Worm (Caenorhabditis elegans): ENCODE results near the gene Y42G9A.2.

DNA sequence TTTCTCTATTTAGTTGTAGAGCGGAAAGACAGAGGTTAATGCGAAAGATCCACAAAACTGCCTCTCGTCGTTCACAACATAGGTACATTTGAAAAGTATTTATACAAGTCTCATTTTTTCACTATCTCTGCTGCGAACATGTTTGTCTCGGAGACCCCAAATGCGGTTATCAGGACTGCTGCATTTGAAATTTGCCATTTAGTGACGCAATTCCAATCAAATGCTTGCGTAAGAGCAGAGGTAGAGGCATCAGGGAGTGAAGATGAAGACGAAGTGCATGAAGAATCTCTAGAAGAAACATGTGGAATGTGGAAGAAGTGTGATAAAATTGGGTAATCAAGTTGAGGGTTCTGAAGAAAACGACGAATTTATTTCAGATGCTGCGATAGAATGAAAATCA lies 13.9 kb upstream of the Y42G9A.2 start:
- TF ChIP-seq ztf-6 (GFP tag; IDR thresholded peaks at IDR 0.05): no peak
- TF ChIP-seq Y95B8A.8 (GFP tag; IDR thresholded peaks at IDR 0.05): no peak
- no peak for TF ChIP-seq F55B11.4 (tag; optimal IDR thresholded peaks at IDR 0.05; ENCODE audit: borderline replicate concordance, insufficient read depth)
- no peak for TF ChIP-seq F57A8.1 (GFP tag; optimal IDR thresholded peaks at IDR 0.05)
- TF ChIP-seq mel-28 (tag; optimal IDR thresholded peaks at IDR 0.05; ENCODE audit: borderline replicate concordance): no peak
- no peak for TF ChIP-seq hsf-1 (GFP tag; IDR thresholded peaks at IDR 0.05)
- TF ChIP-seq dpl-1 (GFP tag; optimal IDR thresholded peaks at IDR 0.05): no peak
- TF ChIP-seq ama-1 (optimal IDR thresholded peaks at IDR 0.05): no peak
- no peak for TF ChIP-seq ama-1 (GFP tag; optimal IDR thresholded peaks at IDR 0.05)
- no peak for TF ChIP-seq egl-44 (GFP tag; IDR thresholded peaks at IDR 0.05)
- no peak for TF ChIP-seq K12H6.12 (tag; optimal IDR thresholded peaks at IDR 0.05)

Measured in whole organism, young adult.